Fruit fly (Drosophila melanogaster) whole organism, wandering third instar larva: ENCODE results near the gene Hyls1.

Source experiments
- Abd-B ChIP-seq: fragments of >200 bp; optimal IDR thresholded peaks from 2 replicates; lab custom pipeline; 2017; ENCODE audit warnings: missing biosample characterization, missing genetic modification characterization
- CG32264 ChIP-seq: fragments of 200-800 bp; sonication (Bioruptor generic); optimal IDR thresholded peaks from 2 replicates; lab custom pipeline; 2016; ENCODE audit warnings: missing biosample characterization, missing genetic modification characterization
- CG9705 ChIP-seq: fragments of 200-800 bp; sonication (Bioruptor generic); optimal IDR thresholded peaks from 2 replicates; lab custom pipeline; 2018; ENCODE audit warnings: missing biosample characterization, mild to moderate bottlenecking, missing genetic modification characterization
- CrebA ChIP-seq: fragments of 200-800 bp; sonication (Bioruptor generic); optimal IDR thresholded peaks from 2 replicates; lab custom pipeline; 2016; ENCODE audit warnings: missing biosample characterization, mild to moderate bottlenecking, missing genetic modification characterization, borderline replicate concordance
- Dfd ChIP-seq: fragments of >200 bp; optimal IDR thresholded peaks from 2 replicates; lab custom pipeline; 2017; ENCODE audit warnings: missing biosample characterization, missing genetic modification characterization
- Dif ChIP-seq: fragments of 200-275, 200-300 bp; sonication (Bioruptor generic); optimal IDR thresholded peaks from 2 replicates; lab custom pipeline; 2018; ENCODE audit warnings: missing biosample characterization, missing genetic modification characterization; ENCODE audit not compliant: partially characterized antibody
- GATAd ChIP-seq: sonication (Bioruptor generic); optimal IDR thresholded peaks from 2 replicates; lab custom pipeline; 2016; ENCODE audit warnings: missing biosample characterization, missing genetic modification characterization
- HLH106 ChIP-seq: fragments of 200-800 bp; optimal IDR thresholded peaks from 3 replicates; lab custom pipeline; 2019; ENCODE audit warnings: missing biosample characterization, mild to moderate bottlenecking, missing genetic modification characterization, moderate library complexity
- Hnf4 ChIP-seq: fragments of 200-800 bp; sonication (Bioruptor generic); optimal IDR thresholded peaks from 2 replicates; lab custom pipeline; 2016; ENCODE audit warnings: missing biosample characterization, mild to moderate bottlenecking, missing genetic modification characterization
- Hr78 ChIP-seq: fragments of >200 bp; optimal IDR thresholded peaks from 2 replicates; lab custom pipeline; 2017; ENCODE audit warnings: missing biosample characterization, missing genetic modification characterization
- Hr83 ChIP-seq: fragments of 200-300 bp; sonication (Bioruptor generic); optimal IDR thresholded peaks from 2 replicates; lab custom pipeline; 2016; ENCODE audit warnings: missing biosample characterization, mild to moderate bottlenecking, missing genetic modification characterization, moderate library complexity; ENCODE audit not compliant: poor library complexity, severe bottlenecking
- Jra ChIP-seq: sonication (Bioruptor generic); optimal IDR thresholded peaks from 2 replicates; lab custom pipeline; 2016; ENCODE audit warnings: missing biosample characterization, missing genetic modification characterization
- Mio ChIP-seq: sonication (Bioruptor generic); optimal IDR thresholded peaks from 2 replicates; lab custom pipeline; 2016; ENCODE audit warnings: missing biosample characterization, missing genetic modification characterization
- Myc ChIP-seq: fragments of >200 bp; optimal IDR thresholded peaks from 2 replicates; lab custom pipeline; 2017
- N ChIP-seq: fragments of >200 bp; optimal IDR thresholded peaks from 2 replicates; lab custom pipeline; 2018; ENCODE audit warnings: missing biosample characterization, missing external identifiers, missing genetic modification characterization
- OdsH ChIP-seq: fragments of 200-800 bp; sonication (Bioruptor generic); optimal IDR thresholded peaks from 2 replicates; lab custom pipeline; 2016; ENCODE audit warnings: missing biosample characterization, mild to moderate bottlenecking, missing genetic modification characterization
- Rel ChIP-seq, 2 experiments: fragments of 200-800 bp; sonication (Bioruptor generic) in 1 of 2; optimal IDR thresholded peaks; 2 replicates in 1 of 2; 3 replicates in 1 of 2; lab custom pipeline; 2016 to 2019; ENCODE audit warnings: mild to moderate bottlenecking in 2 of 2, missing biosample characterization in 2 of 2, missing genetic modification characterization in 2 of 2, moderate library complexity in 1 of 2
- Sp1 ChIP-seq: fragments of 200-800 bp; sonication (Bioruptor generic); optimal IDR thresholded peaks from 3 replicates; lab custom pipeline; 2019; ENCODE audit warnings: missing biosample characterization, mild to moderate bottlenecking, missing genetic modification characterization, moderate library complexity
- Vsx2 ChIP-seq: fragments of 200-300, 225-300 bp; sonication (Bioruptor generic); optimal IDR thresholded peaks from 2 replicates; lab custom pipeline; 2018; ENCODE audit warnings: missing biosample characterization, missing genetic modification characterization; ENCODE audit not compliant: partially characterized antibody
- br ChIP-seq: fragments of 200-800 bp; sonication (Bioruptor generic); optimal IDR thresholded peaks from 2 replicates; lab custom pipeline; 2016; ENCODE audit warnings: missing biosample characterization, missing genetic modification characterization
- brk ChIP-seq: fragments of 200-800 bp; sonication (Bioruptor generic); optimal IDR thresholded peaks from 2 replicates; lab custom pipeline; 2016; ENCODE audit warnings: missing biosample characterization, mild to moderate bottlenecking, missing genetic modification characterization
- dl ChIP-seq, 2 experiments: fragments of 175-275, 200-275 bp in 1 of 2; fragments of 200-275 bp in 1 of 2; sonication (Bioruptor generic); optimal IDR thresholded peaks; lab custom pipeline; 2018; ENCODE audit warnings: mild to moderate bottlenecking in 2 of 2, missing biosample characterization in 2 of 2, missing genetic modification characterization in 2 of 2, moderate library complexity in 2 of 2; ENCODE audit not compliant: partially characterized antibody in 2 of 2, insufficient read depth in 1 of 2
- dmrt93B ChIP-seq: fragments of 200-800 bp; sonication (Bioruptor generic); optimal IDR thresholded peaks from 2 replicates; lab custom pipeline; 2018; ENCODE audit warnings: missing biosample characterization, mild to moderate bottlenecking, missing genetic modification characterization
- dsf ChIP-seq: sonication (Bioruptor generic); optimal IDR thresholded peaks from 2 replicates; lab custom pipeline; 2016; ENCODE audit warnings: missing biosample characterization, missing genetic modification characterization, borderline replicate concordance
- ey ChIP-seq: fragments of 200-800 bp; sonication (Bioruptor generic); optimal IDR thresholded peaks from 2 replicates; lab custom pipeline; 2016; ENCODE audit warnings: missing biosample characterization, missing genetic modification characterization
- foxo ChIP-seq, 2 experiments: fragments of 200-800 bp; sonication (Bioruptor generic); optimal IDR thresholded peaks; 2 replicates in 1 of 2; 3 replicates in 1 of 2; lab custom pipeline; 2016 to 2017; ENCODE audit warnings: missing biosample characterization in 2 of 2, missing genetic modification characterization in 2 of 2
- fru ChIP-seq: fragments of 200-800 bp; sonication (Bioruptor generic); optimal IDR thresholded peaks from 3 replicates; lab custom pipeline; 2016; ENCODE audit warnings: missing biosample characterization, mild to moderate bottlenecking, missing genetic modification characterization
- h ChIP-seq: fragments of 200-800 bp; sonication (Bioruptor generic); optimal IDR thresholded peaks from 3 replicates; lab custom pipeline; 2016; ENCODE audit warnings: missing biosample characterization, mild to moderate bottlenecking, missing genetic modification characterization
- jim ChIP-seq: fragments of 175-275, 200-325 bp; sonication (Bioruptor generic); optimal IDR thresholded peaks from 2 replicates; lab custom pipeline; 2016; ENCODE audit warnings: missing biosample characterization, mild to moderate bottlenecking, missing genetic modification characterization
- lola ChIP-seq: fragments of >200 bp; optimal IDR thresholded peaks from 2 replicates; lab custom pipeline; 2017; ENCODE audit warnings: missing biosample characterization, missing genetic modification characterization
- pan ChIP-seq: fragments of >200 bp; optimal IDR thresholded peaks from 2 replicates; lab custom pipeline; 2017
- psq ChIP-seq: fragments of 200-800 bp; sonication (Bioruptor generic); optimal IDR thresholded peaks from 3 replicates; lab custom pipeline; 2017; ENCODE audit warnings: missing biosample characterization, mild to moderate bottlenecking, missing genetic modification characterization, moderate library complexity
- rgr ChIP-seq: fragments of 200-800 bp; sonication (Bioruptor generic); optimal IDR thresholded peaks from 3 replicates; lab custom pipeline; 2016; ENCODE audit warnings: missing biosample characterization, mild to moderate bottlenecking, missing genetic modification characterization
- sage ChIP-seq: fragments of 200-800 bp; sonication (Bioruptor generic); optimal IDR thresholded peaks from 2 replicates; lab custom pipeline; 2016; ENCODE audit warnings: missing biosample characterization, mild to moderate bottlenecking, missing genetic modification characterization
- sv ChIP-seq: fragments of 200-800 bp; sonication (Bioruptor generic); optimal IDR thresholded peaks from 3 replicates; lab custom pipeline; 2016; ENCODE audit warnings: missing biosample characterization, missing genetic modification characterization
- tai ChIP-seq: sonication (Bioruptor generic); optimal IDR thresholded peaks from 2 replicates; lab custom pipeline; 2016; ENCODE audit warnings: missing biosample characterization, missing genetic modification characterization
- usp ChIP-seq: fragments of >200 bp; optimal IDR thresholded peaks from 2 replicates; lab custom pipeline; 2017; ENCODE audit warnings: missing biosample characterization, missing genetic modification characterization
- woc ChIP-seq: sonication (Bioruptor generic); optimal IDR thresholded peaks from 2 replicates; lab custom pipeline; 2016; ENCODE audit warnings: missing biosample characterization, mild to moderate bottlenecking, missing genetic modification characterization

Hyls1 gene

dm6 chr2L:16351805-16352584 lies 433 bp downstream of the Hyls1 start:
- TF ChIP-seq Hr83 (GFP tag; lab: Kevin White, UChicago) (no peak), Dfd (GFP tag; lab: Kevin White, UChicago) (peak; percentile 23)

- peak; percentile 91 for TF ChIP-seq Dfd (GFP tag; lab: Kevin White, UChicago)
- TF ChIP-seq lola (GFP tag; lab: Kevin White, UChicago): no peak
- TF ChIP-seq CG9705: peak; percentile 98
- TF ChIP-seq pan: no peak
- no peak for TF ChIP-seq Abd-B (GFP tag; lab: Kevin White, UChicago)
- TF ChIP-seq Myc: no peak
- TF ChIP-seq dl (GFP tag; optimal IDR thresholded peaks at IDR 0.05; lab: Kevin White, UChicago; ENCODE audit: insufficient read depth in 1 of 2, partially characterized antibody in 2 of 2): no peak
- peak; percentile 99 for TF ChIP-seq woc
- no peak for TF ChIP-seq usp (GFP tag; lab: Kevin White, UChicago)
- peak; percentile 100 for TF ChIP-seq psq (GFP tag; lab: Kevin White, UChicago)
- peak; percentile 98 for TF ChIP-seq sage (GFP tag; lab: Kevin White, UChicago)
- peak; percentile 95 for TF ChIP-seq CG32264 (GFP tag; lab: Kevin White, UChicago)
- TF ChIP-seq rgr (GFP tag; lab: Kevin White, UChicago): peak; percentile 99
- peak; percentile 100 for TF ChIP-seq Sp1
- TF ChIP-seq Hnf4 (GFP tag; lab: Kevin White, UChicago): peak; percentile 98
- TF ChIP-seq N: no peak
- TF ChIP-seq tai (GFP tag; lab: Kevin White, UChicago): peak; percentile 96
- peak; percentile 96 for TF ChIP-seq CrebA (GFP tag; lab: Kevin White, UChicago)
- peak; percentile 89 for TF ChIP-seq Mio (GFP tag; lab: Kevin White, UChicago)
- peak; percentile 99 for TF ChIP-seq h (GFP tag; lab: Kevin White, UChicago)
- peak; percentile 98 for TF ChIP-seq brk
- TF ChIP-seq Hr83 (GFP tag; lab: Kevin White, UChicago): peak; percentile 47
- TF ChIP-seq fru (GFP tag; lab: Kevin White, UChicago): peak; percentile 99
- TF ChIP-seq Rel (GFP tag; optimal IDR thresholded peaks at IDR 0.05; lab: Kevin White, UChicago): peak; percentile 95
- peak; percentile 93 for TF ChIP-seq Rel (tag; optimal IDR thresholded peaks at IDR 0.05; lab: Kevin White, UChicago)
- TF ChIP-seq ey (GFP tag; lab: Kevin White, UChicago): peak; percentile 99
- TF ChIP-seq Dif (GFP tag; lab: Kevin White, UChicago): no peak
- peak; percentile 90 for TF ChIP-seq dsf
- TF ChIP-seq br (GFP tag; lab: Kevin White, UChicago): peak; percentile 99
- peak; percentile 93 to 99 for TF ChIP-seq foxo (GFP tag; optimal IDR thresholded peaks at IDR 0.05; lab: Kevin White, UChicago)
- peak; percentile 99 for TF ChIP-seq sv (GFP tag; lab: Kevin White, UChicago)
- TF ChIP-seq Hr78 (GFP tag; lab: Kevin White, UChicago): no peak
- TF ChIP-seq Vsx2: no peak
- peak; percentile 92 for TF ChIP-seq GATAd (GFP tag; lab: Kevin White, UChicago)
- TF ChIP-seq jim: peak; percentile 44
- TF ChIP-seq Jra (GFP tag; lab: Kevin White, UChicago): peak; percentile 98
- TF ChIP-seq OdsH (GFP tag; lab: Kevin White, UChicago): peak; percentile 99
- peak; percentile 98 for TF ChIP-seq dmrt93B (GFP tag; lab: Kevin White, UChicago)
- peak; percentile 99 for TF ChIP-seq HLH106 (tag; lab: Kevin White, UChicago)
Observed at dm6 chr2L:16350742-16351568, 1.5 kb downstream of the Hyls1 start.
